Worm (Caenorhabditis elegans) whole organism, young adult: ENCODE results near the gene C37H5.14.
A peak's percentile ranks its signal among the peaks of the same experiment; 100 is the strongest.

Experiments used
- B0019.2 ChIP-seq: fragments of 200-800 bp; sonication (Bioruptor generic); conservative IDR thresholded peaks from 2 replicates; pipeline ENCODE4 v1.3.6; 2022; ENCODE audit warnings: missing genetic modification reagents, missing genetic modification characterization, missing compliant biosample characterization
- D2030.7 ChIP-seq: fragments of 200-800 bp; sonication (Bioruptor generic); IDR thresholded peaks from 2 replicates; pipeline ENCODE4 v1.3.6; 2022; ENCODE audit warnings: missing genetic modification reagents, missing genetic modification characterization, missing compliant biosample characterization
- F23B12.7 ChIP-seq: sonication (generic microtip); optimal IDR thresholded peaks from 2 replicates; lab custom pipeline; 2017; ENCODE audit warnings: missing genetic modification characterization, mild to moderate bottlenecking, missing compliant biosample characterization, antibody characterized with exemption, moderate library complexity; ENCODE audit not compliant: insufficient read depth
- F33H1.4 ChIP-seq: fragments of 200-800 bp; sonication (Bioruptor generic); IDR thresholded peaks from 2 replicates; pipeline ENCODE4 v1.3.6; 2022; ENCODE audit warnings: missing genetic modification reagents, missing genetic modification characterization, missing compliant biosample characterization
- F37B4.10 ChIP-seq: fragments of 200-800 bp; sonication (Bioruptor generic); IDR thresholded peaks from 2 replicates; pipeline ENCODE4 v1.3.6; 2022; ENCODE audit warnings: missing genetic modification characterization, missing compliant biosample characterization
- F55B11.4 ChIP-seq: sonication (generic microtip); optimal IDR thresholded peaks from 2 replicates; lab custom pipeline; 2016; ENCODE audit warnings: missing compliant biosample characterization, missing genetic modification characterization, borderline replicate concordance; ENCODE audit not compliant: insufficient read depth
- F57A8.1 ChIP-seq: fragments of 200-800 bp; sonication (Bioruptor generic); optimal IDR thresholded peaks from 2 replicates; lab custom pipeline; 2018; ENCODE audit warnings: mild to moderate bottlenecking, missing genetic modification characterization, moderate library complexity, missing compliant biosample characterization
- F57C9.4 ChIP-seq: sonication (generic microtip); optimal IDR thresholded peaks from 2 replicates; lab custom pipeline; 2017; ENCODE audit warnings: mild to moderate bottlenecking, missing genetic modification characterization, missing compliant biosample characterization
- T26A5.8 ChIP-seq: sonication (generic microtip); optimal IDR thresholded peaks from 2 replicates; lab custom pipeline; 2016; ENCODE audit warnings: missing genetic modification characterization, missing compliant biosample characterization
- Y67H2A.10 ChIP-seq: fragments of 200-800 bp; sonication (Bioruptor generic); conservative IDR thresholded peaks from 2 replicates; pipeline ENCODE4 v1.3.6; 2022; ENCODE audit warnings: missing genetic modification reagents, missing genetic modification characterization, missing compliant biosample characterization
- akir-1 ChIP-seq: fragments of 200-800 bp; sonication (Bioruptor generic); optimal IDR thresholded peaks from 2 replicates; lab custom pipeline; 2018; ENCODE audit warnings: mild to moderate bottlenecking, missing genetic modification characterization, moderate library complexity, missing compliant biosample characterization
- atf-7 ChIP-seq: sonication (generic microtip); optimal IDR thresholded peaks from 2 replicates; lab custom pipeline; 2017; ENCODE audit warnings: mild to moderate bottlenecking, missing genetic modification characterization, missing compliant biosample characterization
- athp-1 ChIP-seq: sonication (generic microtip); optimal IDR thresholded peaks from 2 replicates; lab custom pipeline; 2017; ENCODE audit warnings: mild to moderate bottlenecking, missing genetic modification characterization, missing compliant biosample characterization
- bed-2 ChIP-seq: fragments of 200-800 bp; sonication (Bioruptor generic); IDR thresholded peaks from 2 replicates; pipeline ENCODE4 v1.3.6; 2022; ENCODE audit warnings: missing genetic modification reagents, missing genetic modification characterization, missing compliant biosample characterization
- cebp-2 ChIP-seq: fragments of 200-800 bp; sonication (Bioruptor generic); IDR thresholded peaks from 2 replicates; pipeline ENCODE4 v1.3.6; 2022; ENCODE audit warnings: missing genetic modification characterization, missing compliant biosample characterization
- ceh-27 ChIP-seq: fragments of 200-800 bp; sonication (Bioruptor generic); optimal IDR thresholded peaks from 2 replicates; lab custom pipeline; 2018; ENCODE audit warnings: mild to moderate bottlenecking, missing genetic modification characterization, moderate library complexity, missing compliant biosample characterization
- ceh-58 ChIP-seq: fragments of 200-800 bp; sonication (Bioruptor generic); IDR thresholded peaks from 2 replicates; pipeline ENCODE4 v1.3.6; 2022; ENCODE audit warnings: missing genetic modification characterization, missing compliant biosample characterization
- ceh-79 ChIP-seq: sonication (generic microtip); optimal IDR thresholded peaks from 2 replicates; lab custom pipeline; 2017; ENCODE audit warnings: mild to moderate bottlenecking, missing genetic modification characterization, missing compliant biosample characterization
- die-1 ChIP-seq: sonication (generic microtip); optimal IDR thresholded peaks from 2 replicates; lab custom pipeline; 2016; ENCODE audit warnings: missing genotype, mild to moderate bottlenecking, missing genetic modification characterization, missing compliant biosample characterization
- egl-18 ChIP-seq: fragments of 200-800 bp; sonication (Bioruptor generic); IDR thresholded peaks from 2 replicates; pipeline ENCODE4 v1.3.6; 2022; ENCODE audit warnings: missing genetic modification reagents, missing genetic modification characterization, missing compliant biosample characterization
- egl-44 ChIP-seq: fragments of 200-800 bp; sonication (Bioruptor generic); IDR thresholded peaks from 2 replicates; pipeline ENCODE4 v1.3.6; 2022; ENCODE audit warnings: missing genetic modification reagents, missing genetic modification characterization, missing compliant biosample characterization
- fkh-3 ChIP-seq: sonication (generic microtip); optimal IDR thresholded peaks from 2 replicates; lab custom pipeline; 2016; ENCODE audit warnings: mild to moderate bottlenecking, missing genetic modification characterization, missing compliant biosample characterization
- him-1 ChIP-seq: sonication (generic microtip); optimal IDR thresholded peaks from 2 replicates; lab custom pipeline; 2016; ENCODE audit warnings: missing genotype, missing genetic modification reagents, missing genetic modification characterization, missing compliant biosample characterization
- hlh-12 ChIP-seq: sonication (generic microtip); optimal IDR thresholded peaks from 2 replicates; lab custom pipeline; 2016; ENCODE audit warnings: missing genetic modification characterization, missing compliant biosample characterization
- hmg-1.2 ChIP-seq: fragments of 200-800 bp; sonication (Bioruptor generic); IDR thresholded peaks from 2 replicates; pipeline ENCODE4 v1.3.6; 2022; ENCODE audit warnings: missing genetic modification reagents, missing genetic modification characterization, missing compliant biosample characterization
- hrde-1 ChIP-seq: sonication (generic microtip); optimal IDR thresholded peaks from 2 replicates; lab custom pipeline; 2016; ENCODE audit warnings: missing genetic modification characterization, mild to moderate bottlenecking, missing compliant biosample characterization, moderate library complexity, missing genotype, missing genetic modification reagents, borderline replicate concordance
- let-526 ChIP-seq: fragments of 200-800 bp; sonication (Bioruptor generic); IDR thresholded peaks from 2 replicates; pipeline ENCODE4 v1.3.6; 2022; ENCODE audit warnings: missing genetic modification reagents, missing genetic modification characterization, missing compliant biosample characterization
- lsl-1 ChIP-seq: fragments of 200-800 bp; sonication (Bioruptor generic); optimal IDR thresholded peaks from 2 replicates; lab custom pipeline; 2018; ENCODE audit warnings: mild to moderate bottlenecking, missing genetic modification characterization, moderate library complexity, missing compliant biosample characterization
- madf-8 ChIP-seq: fragments of 200-800 bp; sonication (Bioruptor generic); conservative IDR thresholded peaks from 2 replicates; pipeline ENCODE4 v1.3.6; 2022; ENCODE audit warnings: missing genetic modification reagents, missing genetic modification characterization, missing compliant biosample characterization
- mcd-1 ChIP-seq: fragments of 200-800 bp; sonication (Bioruptor generic); IDR thresholded peaks from 2 replicates; pipeline ENCODE4 v1.3.6; 2022; ENCODE audit warnings: missing genetic modification reagents, missing genetic modification characterization, missing compliant biosample characterization
- mes-4 ChIP-seq: sonication (generic microtip); optimal IDR thresholded peaks from 2 replicates; lab custom pipeline; 2016; ENCODE audit warnings: missing genotype, missing genetic modification characterization, missing compliant biosample characterization
- mxl-1 ChIP-seq: sonication (generic microtip); optimal IDR thresholded peaks from 2 replicates; lab custom pipeline; 2016; ENCODE audit warnings: missing genetic modification characterization, missing compliant biosample characterization
- nfya-2 ChIP-seq: fragments of 200-800 bp; sonication (Bioruptor generic); IDR thresholded peaks from 2 replicates; pipeline ENCODE4 v1.3.6; 2022; ENCODE audit warnings: missing genetic modification reagents, missing genetic modification characterization, missing compliant biosample characterization
- nhr-80 ChIP-seq: sonication (generic microtip); optimal IDR thresholded peaks from 2 replicates; lab custom pipeline; 2016; ENCODE audit warnings: missing genetic modification characterization, missing compliant biosample characterization
- rcor-1 ChIP-seq: fragments of 200-800 bp; sonication (Bioruptor generic); IDR thresholded peaks from 2 replicates; pipeline ENCODE4 v1.3.6; 2022; ENCODE audit warnings: missing genetic modification reagents, missing genetic modification characterization, missing compliant biosample characterization
- sdz-38 ChIP-seq: sonication (generic microtip); optimal IDR thresholded peaks from 2 replicates; lab custom pipeline; 2016; ENCODE audit warnings: missing genotype, missing genetic modification characterization, missing compliant biosample characterization
- snpc-1.3 ChIP-seq: sonication (generic microtip); optimal IDR thresholded peaks from 2 replicates; lab custom pipeline; 2017; ENCODE audit warnings: missing genetic modification characterization, mild to moderate bottlenecking, missing compliant biosample characterization, antibody characterized with exemption, moderate library complexity, missing genotype, missing genetic modification reagents; ENCODE audit not compliant: insufficient read depth
- snpc-4 ChIP-seq, 5 experiments: fragments of 150-350 bp in 1 of 5; sonication (generic microtip) in 4 of 5; optimal IDR thresholded peaks; 2 replicates each; lab custom pipeline; 2014 to 2018; ENCODE audit warnings: missing genetic modification characterization in 5 of 5, missing biosample characterization in 3 of 5, antibody characterized with exemption in 2 of 5, mild to moderate bottlenecking in 2 of 5, missing compliant biosample characterization in 2 of 5, missing genotype in 2 of 5, moderate library complexity in 2 of 5, missing genetic modification reagents in 1 of 5
- sptf-2 ChIP-seq: fragments of 200-800 bp; sonication (Bioruptor generic); optimal IDR thresholded peaks from 2 replicates; lab custom pipeline; 2018; ENCODE audit warnings: mild to moderate bottlenecking, missing genetic modification characterization, missing compliant biosample characterization
- tbp1 ChIP-seq: fragments of 200-800 bp; sonication (Bioruptor generic); optimal IDR thresholded peaks from 2 replicates; lab custom pipeline; 2018; ENCODE audit warnings: mild to moderate bottlenecking, missing genetic modification characterization, missing compliant biosample characterization
- tbx-9 ChIP-seq: sonication (generic microtip); optimal IDR thresholded peaks from 2 replicates; lab custom pipeline; 2016; ENCODE audit warnings: borderline replicate concordance, missing genetic modification characterization, inconsistent platforms, missing compliant biosample characterization
- xnd-1 ChIP-seq: sonication (generic microtip); optimal IDR thresholded peaks from 2 replicates; lab custom pipeline; 2016; ENCODE audit warnings: missing genotype, missing genetic modification reagents, missing genetic modification characterization, missing compliant biosample characterization
- zim-3 ChIP-seq: sonication (generic microtip); optimal IDR thresholded peaks from 2 replicates; lab custom pipeline; 2017; ENCODE audit warnings: mild to moderate bottlenecking, missing genetic modification characterization, moderate library complexity, missing compliant biosample characterization
- ztf-22 ChIP-seq: fragments of 200-800 bp; sonication (Bioruptor generic); optimal IDR thresholded peaks from 2 replicates; lab custom pipeline; 2018; ENCODE audit warnings: mild to moderate bottlenecking, missing genetic modification characterization, moderate library complexity, missing compliant biosample characterization
- ztf-25 ChIP-seq: fragments of 200-800 bp; sonication (Bioruptor generic); IDR thresholded peaks from 2 replicates; pipeline ENCODE4 v1.3.6; 2022; ENCODE audit warnings: missing genetic modification reagents, missing genetic modification characterization, missing compliant biosample characterization
- ztf-26 ChIP-seq: sonication (generic microtip); optimal IDR thresholded peaks from 2 replicates; lab custom pipeline; 2017; ENCODE audit warnings: missing genetic modification characterization, missing compliant biosample characterization
- ztf-3 ChIP-seq: fragments of 200-800 bp; sonication (Bioruptor generic); optimal IDR thresholded peaks from 2 replicates; lab custom pipeline; 2018; ENCODE audit warnings: mild to moderate bottlenecking, missing genetic modification characterization, missing compliant biosample characterization

C37H5.14 gene

ce11 chrV:4823683-4824391 lies 10.3 kb downstream of the C37H5.14 start (continued):
- TF ChIP-seq mes-4 (no peak), rcor-1 (GFP tag; lab: Robert Waterston, UW) (no peak), mcd-1 (peak; percentile 11; the same call in 1 of the 2 replicates), him-1 (tag; lab: Kevin White, UChicago) (no peak), tbx-9 (peak; percentile 25), bed-2 (GFP tag; lab: Robert Waterston, UW) (no peak), ceh-79 (tag; lab: Kevin White, UChicago) (peak; percentile 85), F55B11.4 (tag; lab: Kevin White, UChicago) (no peak), atf-7 (tag; lab: Kevin White, UChicago) (peak; percentile 87), akir-1 (GFP tag; lab: Kevin White, UChicago) (no peak), madf-8 (no peak), lsl-1 (GFP tag; lab: Kevin White, UChicago) (peak; percentile 1), ceh-27 (GFP tag; lab: Kevin White, UChicago) (no peak), sdz-38 (tag; lab: Kevin White, UChicago) (no peak), F57A8.1 (GFP tag; lab: Kevin White, UChicago) (no peak), ztf-3 (GFP tag; lab: Kevin White, UChicago) (peak; percentile 75), F37B4.10 (GFP tag; lab: Robert Waterston, UW) (no peak), sptf-2 (GFP tag; lab: Kevin White, UChicago) (no peak), cebp-2 (no peak), snpc-1.3 (tag; lab: Kevin White, UChicago) (no peak), ztf-22 (GFP tag; lab: Kevin White, UChicago) (no peak), tbp1 (peak; percentile 3), nfya-2 (GFP tag; lab: Robert Waterston, UW) (no peak), nhr-80 (no peak), ceh-58 (GFP tag; lab: Robert Waterston, UW) (no peak), F23B12.7 (no peak), athp-1 (peak; percentile 91), hmg-1.2 (GFP tag; lab: Robert Waterston, UW) (no peak; the same call in 1 of the 2 replicates), snpc-4 (GFP tag; optimal IDR thresholded peaks at IDR 0.05; lab: Kevin White, UChicago) (no peak), snpc-4 (tag; optimal IDR thresholded peaks at IDR 0.05; lab: Kevin White, UChicago) (peak in 2 of 4 experiments; percentile 30 to 37), xnd-1 (peak; percentile 34), egl-18 (GFP tag; lab: Robert Waterston, UW) (no peak), mxl-1 (tag; lab: Kevin White, UChicago) (no peak), F57C9.4 (tag; lab: Kevin White, UChicago) (peak; percentile 83), hrde-1 (tag; lab: Kevin White, UChicago) (peak; percentile 62), ztf-25 (GFP tag; lab: Robert Waterston, UW) (no peak), fkh-3 (peak; percentile 48), ztf-26 (tag; lab: Kevin White, UChicago) (peak; percentile 92), egl-44 (no peak), B0019.2 (GFP tag; lab: Robert Waterston, UW) (no peak), die-1 (tag; lab: Kevin White, UChicago) (peak; percentile 43), D2030.7 (GFP tag; lab: Robert Waterston, UW) (no peak), Y67H2A.10 (GFP tag; lab: Robert Waterston, UW) (no peak), let-526 (GFP tag; lab: Robert Waterston, UW) (no peak), F33H1.4 (GFP tag; lab: Robert Waterston, UW) (no peak), zim-3 (tag; lab: Kevin White, UChicago) (peak; percentile 84), T26A5.8 (tag; lab: Kevin White, UChicago) (peak; percentile 32), hlh-12 (no peak)
